Worm (Caenorhabditis elegans): ENCODE measurements around the gene hsp-25.

Gene hsp-25

ce11 chrX:6064385-6064784 lies 24.9 kb upstream of the hsp-25 start:
- TF ChIP-seq nhr-19 (GFP tag; conservative IDR thresholded peaks at IDR 0.05): no peak
- peak; percentile 86 for TF ChIP-seq blmp-1 (tag; optimal IDR thresholded peaks at IDR 0.05)

- TF ChIP-seq elt-2 (tag; optimal IDR thresholded peaks at IDR 0.05) (peak; percentile 95), pqm-1 (tag; optimal IDR thresholded peaks at IDR 0.05) (no peak), nhr-90 (tag; optimal IDR thresholded peaks at IDR 0.05; ENCODE audit: poor library complexity) (peak; percentile 12), nhr-20 (tag; optimal IDR thresholded peaks at IDR 0.05) (peak; percentile 4)
Observed at ce11 chrX:6059163-6059782, 19.8 kb upstream of the hsp-25 start.

ce11 chrX:6057580-6058305 lies 18.3 kb upstream of the hsp-25 start, which contains the start of gene gln-1:
TSS of gene gln-1 (plus strand) at chrX:6058255.
- peak; percentile 22 for TF ChIP-seq tbx-2 (tag; optimal IDR thresholded peaks at IDR 0.05)
- TF ChIP-seq elt-2 (tag; optimal IDR thresholded peaks at IDR 0.05): peak; percentile 81
- TF ChIP-seq unc-62 (GFP tag; optimal IDR thresholded peaks at IDR 0.05): no peak
- peak; percentile 44 for TF ChIP-seq nhr-237 (tag; optimal IDR thresholded peaks at IDR 0.05)
- peak; percentile 6 for TF ChIP-seq irx-1 (tag; optimal IDR thresholded peaks at IDR 0.05)
- no peak for TF ChIP-seq unc-30 (tag; optimal IDR thresholded peaks at IDR 0.05)
- peak; percentile 61 for TF ChIP-seq nhr-20 (tag; optimal IDR thresholded peaks at IDR 0.05)
- TF ChIP-seq lin-14 (GFP tag; optimal IDR thresholded peaks at IDR 0.05): peak; percentile 66
- TF ChIP-seq nhr-85 (tag): peak; percentile 83
- no peak for TF ChIP-seq zag-1 (tag; optimal IDR thresholded peaks at IDR 0.05)
- TF ChIP-seq lin-35 (GFP tag; optimal IDR thresholded peaks at IDR 0.05): peak in 1 of 2 experiments; percentile 19
- no peak for TF ChIP-seq lin-13 (GFP tag; optimal IDR thresholded peaks at IDR 0.05)
- TF ChIP-seq xbp-1 (tag; optimal IDR thresholded peaks at IDR 0.05): peak; percentile 27
- peak; percentile 52 for TF ChIP-seq snu-23 (GFP tag; optimal IDR thresholded peaks at IDR 0.05)
- peak; percentile 2 for TF ChIP-seq nhr-77 (tag; optimal IDR thresholded peaks at IDR 0.05)
- no peak for TF ChIP-seq nhr-76 (tag; optimal IDR thresholded peaks at IDR 0.05)
- TF ChIP-seq fkh-4 (tag; optimal IDR thresholded peaks at IDR 0.05; ENCODE audit: borderline replicate concordance): no peak
- TF ChIP-seq nhr-47 (tag; optimal IDR thresholded peaks at IDR 0.05): peak; percentile 8
- TF ChIP-seq ztf-11 (tag; optimal IDR thresholded peaks at IDR 0.05): no peak
- TF ChIP-seq nhr-71 (tag; optimal IDR thresholded peaks at IDR 0.05): peak; percentile 50
- peak; percentile 64 for TF ChIP-seq blmp-1 (tag; optimal IDR thresholded peaks at IDR 0.05)
- peak in 1 of 2 experiments; percentile 30 for TF ChIP-seq lsy-2 (tag; optimal IDR thresholded peaks at IDR 0.05)
- no peak for TF ChIP-seq grh-1 (GFP tag; IDR thresholded peaks at IDR 0.05)
- TF ChIP-seq rnt-1 (tag; optimal IDR thresholded peaks at IDR 0.05): peak; percentile 19
- TF ChIP-seq pax-3 (tag; optimal IDR thresholded peaks at IDR 0.05): no peak
- TF ChIP-seq isw-1 (GFP tag; IDR thresholded peaks at IDR 0.05): no peak
- TF ChIP-seq efl-1 (optimal IDR thresholded peaks at IDR 0.05): no peak
- TF ChIP-seq efl-1 (GFP tag; optimal IDR thresholded peaks at IDR 0.05 in 1 of 2): peak; percentile 5 to 79

- no peak for TF ChIP-seq blmp-1 (tag; optimal IDR thresholded peaks at IDR 0.05)
- TF ChIP-seq nhr-47 (tag; optimal IDR thresholded peaks at IDR 0.05): no peak
- no peak for TF ChIP-seq ets-5 (GFP tag; IDR thresholded peaks at IDR 0.05)
- no peak for TF ChIP-seq mab-9 (GFP tag; IDR thresholded peaks at IDR 0.05)
- no peak for TF ChIP-seq fos-1 (tag; optimal IDR thresholded peaks at IDR 0.05)
- peak in 1 of 2 experiments; percentile 35 for TF ChIP-seq lsy-2 (tag; optimal IDR thresholded peaks at IDR 0.05)
- TF ChIP-seq lir-3 (tag; optimal IDR thresholded peaks at IDR 0.05; ENCODE audit: poor library complexity): no peak
- TF ChIP-seq unc-86 (tag; optimal IDR thresholded peaks at IDR 0.05): no peak
- no peak for TF ChIP-seq zip-4 (GFP tag; optimal IDR thresholded peaks at IDR 0.05)
- no peak for TF ChIP-seq C34B4.2 (tag; optimal IDR thresholded peaks at IDR 0.05)
- peak; percentile 56 for TF ChIP-seq xbp-1 (tag; optimal IDR thresholded peaks at IDR 0.05)
- TF ChIP-seq elt-2 (tag; optimal IDR thresholded peaks at IDR 0.05): no peak
- TF ChIP-seq efl-1 (optimal IDR thresholded peaks at IDR 0.05): peak in 1 of 2 experiments; percentile 22
- peak; percentile 55 to 60 for TF ChIP-seq efl-1 (GFP tag; optimal IDR thresholded peaks at IDR 0.05 in 1 of 2)
- TF ChIP-seq nhr-90 (tag; optimal IDR thresholded peaks at IDR 0.05; ENCODE audit: poor library complexity): no peak
- TF ChIP-seq F16B12.6 (tag; optimal IDR thresholded peaks at IDR 0.05): peak; percentile 85
- peak in 2 of 3 experiments; percentile 3 to 23 for TF ChIP-seq dpl-1 (GFP tag; optimal IDR thresholded peaks at IDR 0.05)
- TF ChIP-seq vab-15 (tag; optimal IDR thresholded peaks at IDR 0.05): peak; percentile 16
- TF ChIP-seq isw-1 (GFP tag; IDR thresholded peaks at IDR 0.05): no peak
- TF ChIP-seq ztf-4 (tag; optimal IDR thresholded peaks at IDR 0.05): no peak
- no peak for TF ChIP-seq sptf-1 (tag; optimal IDR thresholded peaks at IDR 0.05)
- TF ChIP-seq ceh-8 (GFP tag; optimal IDR thresholded peaks at IDR 0.05): no peak
Observed at ce11 chrX:6052744-6053143, 13.3 kb upstream of the hsp-25 start, which contains the start of gene C45B2.6. TSS of gene C45B2.6 (plus strand) at chrX:6052879.

Data from whole organism, L1 larva.